Fruit fly (Drosophila melanogaster) whole organism, embryonic: ENCODE results near the gene CaMKI.
A peak's percentile ranks its signal among the peaks of the same experiment; 100 is the strongest.

Experiments used
- Abd-B ChIP-seq: fragments of 200-800 bp; sonication (Bioruptor generic); optimal IDR thresholded peaks from 2 replicates; lab custom pipeline; 2018; ENCODE audit warnings: missing biosample characterization, mild to moderate bottlenecking, missing genetic modification characterization, moderate library complexity
- CG15073 ChIP-seq: fragments of 200-800 bp; sonication (Bioruptor generic); optimal IDR thresholded peaks from 2 replicates; lab custom pipeline; 2016; ENCODE audit warnings: missing biosample characterization, missing genetic modification characterization
- CHES-1-like ChIP-seq: fragments of 200-800 bp; sonication (Bioruptor generic); optimal IDR thresholded peaks from 2 replicates; lab custom pipeline; 2016; ENCODE audit warnings: missing biosample characterization, missing genetic modification characterization
- ara ChIP-seq: fragments of 200-800 bp; sonication (Bioruptor generic); IDR thresholded peaks from 2 replicates; pipeline ENCODE4 v1.3.6; 2022; ENCODE audit warnings: missing biosample characterization, missing genetic modification characterization
- ato ChIP-seq: fragments of 200-800 bp; sonication (Bioruptor generic); IDR thresholded peaks from 2 replicates; pipeline ENCODE4 v1.3.6; 2022; ENCODE audit warnings: missing biosample characterization, missing genetic modification characterization; ENCODE audit not compliant: partially characterized antibody
- bab2 ChIP-seq: fragments of 200-800 bp; sonication (Bioruptor generic); optimal IDR thresholded peaks from 2 replicates; lab custom pipeline; 2016; ENCODE audit warnings: missing biosample characterization, missing genetic modification characterization
- btn ChIP-seq: fragments of 200-800 bp; sonication (Bioruptor generic); optimal IDR thresholded peaks from 2 replicates; lab custom pipeline; 2016; ENCODE audit warnings: missing biosample characterization, missing genetic modification characterization
- croc ChIP-seq: fragments of 200-800 bp; sonication (Bioruptor generic); conservative IDR thresholded peaks from 3 replicates; pipeline ENCODE4 v1.3.6; 2022; ENCODE audit warnings: missing biosample characterization, missing genetic modification characterization
- da ChIP-seq: fragments of 200-800 bp; sonication (Bioruptor generic); optimal IDR thresholded peaks from 2 replicates; lab custom pipeline; 2016; ENCODE audit warnings: missing biosample characterization, missing genetic modification characterization
- hth ChIP-seq: fragments of >200 bp; optimal IDR thresholded peaks from 2 replicates; lab custom pipeline; 2017; ENCODE audit warnings: inconsistent platforms
- knrl ChIP-seq: fragments of 200-800 bp; sonication (Bioruptor generic); IDR thresholded peaks from 3 replicates; pipeline ENCODE4 v1.3.6; 2022; ENCODE audit warnings: missing biosample characterization, missing genetic modification characterization; ENCODE audit not compliant: partially characterized antibody
- lilli ChIP-seq: fragments of 200-800 bp; sonication (Bioruptor generic); optimal IDR thresholded peaks from 3 replicates; lab custom pipeline; 2016; ENCODE audit warnings: missing biosample characterization, missing genetic modification characterization
- prd ChIP-seq, 3 experiments: fragments of >200 bp in 2 of 3; fragments of 200-800 bp in 1 of 3; sonication (Bioruptor generic) in 1 of 3; optimal IDR thresholded peaks in 2 of 3; IDR thresholded peaks in 1 of 3; 2 replicates in 2 of 3; 3 replicates in 1 of 3; pipeline versions ENCODE4 v1.3.6 to Lab custom; 2017 to 2022; ENCODE audit warnings: missing biosample characterization in 1 of 3, missing genetic modification characterization in 1 of 3
- vfl ChIP-seq: fragments of 200-800 bp; sonication (Bioruptor generic); optimal IDR thresholded peaks from 2 replicates; lab custom pipeline; 2016; ENCODE audit warnings: missing biosample characterization, missing genetic modification characterization

dm6 chr4:443592-444257 is 1.6 kb upstream of the CaMKI start, which contains the start of gene lgs:
- TF ChIP-seq knrl (GFP tag; lab: Robert Waterston, UW) (no peak), CG15073 (no peak), btn (GFP tag; lab: Kevin White, UChicago) (no peak), vfl (GFP tag; lab: Kevin White, UChicago) (no peak), ato (GFP tag; lab: Robert Waterston, UW) (no peak), da (no peak), croc (GFP tag; lab: Robert Waterston, UW) (no peak), prd (optimal IDR thresholded peaks at IDR 0.05; lab: Kevin White, UChicago) (no peak), prd (GFP tag; IDR thresholded peaks at IDR 0.05; lab: Robert Waterston, UW) (peak; percentile 54; the same call in 1 of the 3 replicates), CHES-1-like (no peak), hth (lab: Kevin White, UChicago) (no peak), bab2 (peak; percentile 25), ara (GFP tag; lab: Robert Waterston, UW) (no peak), Abd-B (GFP tag; lab: Kevin White, UChicago) (no peak), lilli (GFP tag; lab: Kevin White, UChicago) (peak; percentile 30)
